Worm (Caenorhabditis elegans) whole organism, L4 larva: ENCODE data around the gene grd-6.
A peak's percentile ranks its signal among the peaks of the same experiment; 100 is the strongest.

Source experiments
- D1046.2 ChIP-seq: fragments of 200-800 bp; sonication (Bioruptor generic); IDR thresholded peaks from 2 replicates; pipeline ENCODE4 v1.3.6; 2022; ENCODE audit warnings: missing genetic modification characterization, missing compliant biosample characterization
- F10B5.3 ChIP-seq: sonication (generic microtip); optimal IDR thresholded peaks from 2 replicates; lab custom pipeline; 2016; ENCODE audit warnings: mild to moderate bottlenecking, missing genetic modification characterization, missing compliant biosample characterization
- F37D6.2 ChIP-seq: sonication (generic microtip); optimal IDR thresholded peaks from 2 replicates; lab custom pipeline; 2016; ENCODE audit warnings: mild to moderate bottlenecking, missing genetic modification characterization, missing compliant biosample characterization
- Y48G9A.11 ChIP-seq: fragments of 200-800 bp; sonication (Bioruptor generic); IDR thresholded peaks from 2 replicates; pipeline ENCODE4 v1.3.6; 2022; ENCODE audit warnings: missing genetic modification reagents, missing genetic modification characterization, missing compliant biosample characterization
- aha-1 ChIP-seq: fragments of 150-350 bp; peaks from one replicate; lab custom pipeline; 2014; ENCODE audit warnings: missing biosample characterization, missing genetic modification characterization
- ceh-28 ChIP-seq: fragments of 150-350 bp; optimal IDR thresholded peaks from 2 replicates; lab custom pipeline; 2014; ENCODE audit warnings: missing biosample characterization, missing genetic modification reagents, missing genetic modification characterization
- ceh-44 ChIP-seq: fragments of 200-800 bp; sonication (Bioruptor generic); IDR thresholded peaks from 2 replicates; pipeline ENCODE4 v1.3.6; 2022; ENCODE audit warnings: missing genetic modification reagents, missing genetic modification characterization, missing compliant biosample characterization
- ceh-62 ChIP-seq: sonication (generic microtip); optimal IDR thresholded peaks from 2 replicates; lab custom pipeline; 2017; ENCODE audit warnings: missing biosample characterization, missing genetic modification characterization
- ces-1 ChIP-seq: fragments of 150-350 bp; sonication (generic microtip); optimal IDR thresholded peaks from 4 replicates; lab custom pipeline; 2014; ENCODE audit warnings: missing biosample characterization, missing genetic modification reagents, missing genetic modification characterization
- ctbp-1 ChIP-seq: fragments of 200-800 bp; sonication (Bioruptor generic); IDR thresholded peaks from 2 replicates; pipeline ENCODE4 v1.3.6; 2022; ENCODE audit warnings: missing genetic modification reagents, missing genetic modification characterization, missing compliant biosample characterization
- daf-19 ChIP-seq: fragments of 200-800 bp; sonication (Bioruptor generic); conservative IDR thresholded peaks from 2 replicates; pipeline ENCODE4 v1.3.6; 2022; ENCODE audit warnings: missing genetic modification characterization, missing compliant biosample characterization
- dmd-8 ChIP-seq: fragments of 200-800 bp; sonication (Bioruptor generic); IDR thresholded peaks from 2 replicates; pipeline ENCODE4 v1.3.6; 2022; ENCODE audit warnings: missing genetic modification characterization, missing compliant biosample characterization
- dve-1 ChIP-seq: sonication (generic microtip); optimal IDR thresholded peaks from 2 replicates; lab custom pipeline; 2017; ENCODE audit warnings: antibody characterized with exemption, mild to moderate bottlenecking, missing genetic modification characterization, missing compliant biosample characterization; ENCODE audit not compliant: insufficient read depth
- egl-27 ChIP-seq: sonication (generic microtip); optimal IDR thresholded peaks from 3 replicates; lab custom pipeline; 2017; ENCODE audit warnings: missing biosample characterization, missing genetic modification reagents, missing genetic modification characterization
- gei-8 ChIP-seq: fragments of 200-800 bp; sonication (Bioruptor generic); optimal IDR thresholded peaks from 2 replicates; lab custom pipeline; 2018; ENCODE audit warnings: mild to moderate bottlenecking, missing genetic modification characterization, missing compliant biosample characterization
- hlh-11 ChIP-seq: fragments of 200-800 bp; sonication (Bioruptor generic); optimal IDR thresholded peaks from 2 replicates; lab custom pipeline; 2018; ENCODE audit warnings: mild to moderate bottlenecking, missing genetic modification characterization, missing compliant biosample characterization
- hmg-1.1 ChIP-seq: fragments of 200-800 bp; sonication (Bioruptor generic); IDR thresholded peaks from 2 replicates; pipeline ENCODE4 v1.3.6; 2022; ENCODE audit warnings: missing genetic modification reagents, missing genetic modification characterization, missing compliant biosample characterization
- lim-7 ChIP-seq: fragments of 200-800 bp; sonication (Bioruptor generic); IDR thresholded peaks from 2 replicates; pipeline ENCODE4 v1.3.6; 2022; ENCODE audit warnings: missing genetic modification characterization, missing compliant biosample characterization
- lin-15B ChIP-seq: fragments of 150-350 bp; sonication (generic microtip); optimal IDR thresholded peaks from 3 replicates; lab custom pipeline; 2014; ENCODE audit warnings: missing biosample characterization, missing genetic modification characterization
- lin-29 ChIP-seq: fragments of 200-800 bp; sonication (Bioruptor generic); IDR thresholded peaks from 2 replicates; pipeline ENCODE4 v1.3.6; 2022; ENCODE audit warnings: missing genetic modification reagents, missing genetic modification characterization, missing compliant biosample characterization
- lin-38 ChIP-seq: fragments of 200-800 bp; sonication (Bioruptor generic); IDR thresholded peaks from 2 replicates; pipeline ENCODE4 v1.3.6; 2022; ENCODE audit warnings: missing genetic modification reagents, missing genetic modification characterization, missing compliant biosample characterization
- lin-39 ChIP-seq: fragments of 150-350 bp; optimal IDR thresholded peaks from 2 replicates; lab custom pipeline; 2014; ENCODE audit warnings: missing biosample characterization, missing genetic modification reagents, missing genetic modification characterization
- mdt-29 ChIP-seq: fragments of 200-800 bp; sonication (Bioruptor generic); IDR thresholded peaks from 2 replicates; pipeline ENCODE4 v1.3.6; 2022; ENCODE audit warnings: missing genetic modification reagents, missing genetic modification characterization, missing compliant biosample characterization
- mxl-3 ChIP-seq: fragments of 200-800 bp; sonication (Bioruptor generic); optimal IDR thresholded peaks from 2 replicates; lab custom pipeline; 2018; ENCODE audit warnings: mild to moderate bottlenecking, missing genetic modification characterization, missing compliant biosample characterization
- nhr-102 ChIP-seq: sonication (generic microtip); optimal IDR thresholded peaks from 2 replicates; lab custom pipeline; 2016; ENCODE audit warnings: mild to moderate bottlenecking, missing genetic modification characterization, moderate library complexity, missing compliant biosample characterization
- nhr-237 ChIP-seq: sonication (generic microtip); optimal IDR thresholded peaks from 2 replicates; lab custom pipeline; 2017; ENCODE audit warnings: missing biosample characterization, missing genetic modification characterization
- nhr-41 ChIP-seq: fragments of 200-800 bp; sonication (Bioruptor generic); IDR thresholded peaks from 2 replicates; pipeline ENCODE4 v1.3.6; 2022; ENCODE audit warnings: missing genetic modification reagents, missing genetic modification characterization, missing compliant biosample characterization
- nhr-48 ChIP-seq: sonication (generic microtip); optimal IDR thresholded peaks from 2 replicates; lab custom pipeline; 2016; ENCODE audit warnings: mild to moderate bottlenecking, missing genetic modification characterization, missing compliant biosample characterization
- nhr-76 ChIP-seq: fragments of 150-350 bp; optimal IDR thresholded peaks from 2 replicates; lab custom pipeline; 2014; ENCODE audit warnings: missing biosample characterization, missing genetic modification characterization
- pqm-1 ChIP-seq: sonication (generic microtip); optimal IDR thresholded peaks from 2 replicates; lab custom pipeline; 2017; ENCODE audit warnings: missing biosample characterization, missing genetic modification characterization
- saeg-2 ChIP-seq: fragments of 200-800 bp; sonication (Bioruptor generic); IDR thresholded peaks from 2 replicates; pipeline ENCODE4 v1.3.6; 2022; ENCODE audit warnings: missing genetic modification reagents, missing genetic modification characterization, missing compliant biosample characterization
- sdz-12 ChIP-seq: fragments of 200-800 bp; sonication (Bioruptor generic); optimal IDR thresholded peaks from 2 replicates; lab custom pipeline; 2018; ENCODE audit warnings: mild to moderate bottlenecking, missing genetic modification characterization, missing compliant biosample characterization
- set-16 ChIP-seq: fragments of 200-800 bp; sonication (Bioruptor generic); IDR thresholded peaks from 2 replicates; pipeline ENCODE4 v1.3.6; 2022; ENCODE audit warnings: missing genetic modification reagents, missing genetic modification characterization, missing compliant biosample characterization
- snpc-4 ChIP-seq: fragments of 150-350 bp; optimal IDR thresholded peaks from 2 replicates; lab custom pipeline; 2014; ENCODE audit warnings: missing biosample characterization, missing genetic modification characterization
- spr-3 ChIP-seq: fragments of 200-800 bp; sonication (Bioruptor generic); optimal IDR thresholded peaks from 2 replicates; lab custom pipeline; 2018; ENCODE audit warnings: mild to moderate bottlenecking, missing genetic modification characterization, missing compliant biosample characterization
- tag-97 ChIP-seq: fragments of 200-800 bp; sonication (Bioruptor generic); IDR thresholded peaks from 2 replicates; pipeline ENCODE4 v1.3.6; 2022; ENCODE audit warnings: missing genetic modification characterization, missing compliant biosample characterization
- tra-1 ChIP-seq: fragments of 200-800 bp; sonication (Bioruptor generic); IDR thresholded peaks from 2 replicates; pipeline ENCODE4 v1.3.6; 2022; ENCODE audit warnings: missing genetic modification reagents, missing genetic modification characterization, missing compliant biosample characterization
- unc-39 ChIP-seq: sonication (generic microtip); optimal IDR thresholded peaks from 2 replicates; lab custom pipeline; 2017; ENCODE audit warnings: missing biosample characterization, missing genetic modification characterization
- unc-62 ChIP-seq, 3 experiments: fragments of 150-350 bp in 1 of 3; sonication (generic microtip); optimal IDR thresholded peaks in 2 of 3; peaks in 1 of 3; 1 replicate in 1 of 3; 2 replicates in 2 of 3; lab custom pipeline; 2014 to 2017; ENCODE audit warnings: missing biosample characterization in 3 of 3, missing genetic modification characterization in 3 of 3, missing genetic modification reagents in 3 of 3, missing genotype in 1 of 3
- zfp-3 ChIP-seq: fragments of 200-800 bp; sonication (Bioruptor generic); conservative IDR thresholded peaks from 2 replicates; pipeline ENCODE4 v1.3.6; 2022; ENCODE audit warnings: missing genetic modification reagents, missing genetic modification characterization, missing compliant biosample characterization
- ztf-7 ChIP-seq: fragments of 150-350 bp; optimal IDR thresholded peaks from 2 replicates; lab custom pipeline; 2014; ENCODE audit warnings: missing biosample characterization, missing genetic modification characterization

grd-6 gene

DNA sequence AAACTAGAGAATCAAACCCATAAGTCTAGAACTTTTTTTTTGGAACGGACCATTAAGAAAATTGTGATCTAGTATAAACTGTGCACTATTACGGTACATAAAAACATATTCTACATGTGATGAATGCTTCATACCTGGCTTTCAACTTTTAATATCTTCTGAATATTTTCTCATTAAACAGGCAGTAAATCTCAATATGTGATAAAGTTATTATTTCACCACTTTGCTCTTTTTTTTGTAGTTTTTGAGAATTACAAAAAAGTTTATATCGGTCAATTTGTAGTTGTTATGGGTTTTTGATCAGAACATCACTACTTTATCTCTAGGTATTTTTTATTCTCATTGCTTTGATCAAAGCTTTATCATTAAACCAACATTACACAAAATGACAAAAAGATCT lies 2.7 kb downstream of the grd-6 start:
- no peak for TF ChIP-seq egl-27 (tag; lab: Kevin White, UChicago)
- peak; percentile 95 for TF ChIP-seq aha-1

DNA sequence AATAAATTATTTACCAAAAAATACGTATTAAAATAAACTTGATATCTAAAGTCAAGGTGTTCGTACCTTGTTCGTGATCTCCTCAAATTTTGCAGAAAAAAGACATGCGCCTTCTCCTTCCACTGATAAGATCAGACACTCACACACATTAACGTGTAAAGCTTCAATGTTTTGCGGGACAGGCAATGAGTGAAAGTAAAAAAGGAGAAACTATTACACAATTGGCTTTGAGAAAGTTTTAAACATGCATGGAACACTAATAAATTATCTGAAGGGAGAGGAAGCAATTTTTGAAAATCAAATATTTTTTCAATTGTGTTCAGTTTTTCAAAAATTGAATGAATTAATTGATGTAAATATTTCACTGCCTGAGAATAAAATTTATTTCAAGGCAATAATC lies 3.3 kb downstream of the grd-6 start:
- TF ChIP-seq nhr-48 (tag; lab: Kevin White, UChicago) (peak; percentile 33), Y48G9A.11 (GFP tag; lab: Robert Waterston, UW) (no peak)

DNA sequence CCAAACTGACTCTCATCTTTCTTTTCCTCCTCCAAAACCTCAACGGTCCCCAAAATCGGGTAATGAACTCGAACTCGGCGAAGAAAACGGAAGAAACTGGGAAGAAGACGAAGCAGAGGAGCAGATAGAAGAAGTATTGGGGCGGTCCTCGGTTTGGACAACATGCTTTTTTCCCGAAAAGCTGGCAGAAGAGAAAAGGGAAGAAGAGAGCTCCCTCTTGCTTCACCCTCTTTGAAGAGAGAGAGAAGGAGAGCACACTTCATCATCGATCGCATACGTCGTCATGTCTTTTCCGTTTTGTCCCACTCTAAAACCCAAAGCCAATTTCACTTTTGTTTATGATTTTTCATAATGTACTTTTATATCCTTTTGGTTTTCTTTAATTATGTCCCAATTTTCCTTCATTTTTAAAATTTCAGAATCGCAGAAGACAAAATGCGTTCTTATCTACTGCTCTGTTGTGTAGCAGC lies 4.0 kb downstream of the grd-6 start, which contains the start of gene F07C3.2:
Gene F07C3.2, plus strand, starts transcription at position 420 of the 470 bp plus-strand sequence.
- TF ChIP-seq hmg-1.1 (peak; percentile 39; the same call in 1 of the 2 replicates), ctbp-1 (GFP tag; lab: Robert Waterston, UW) (0 out of 2 replicates have a peak, but pooled peaks have one; percentile 34), ceh-44 (GFP tag; lab: Robert Waterston, UW) (no peak), tra-1 (GFP tag; lab: Robert Waterston, UW) (0 out of 2 replicates have a peak, but pooled peaks have one; percentile 15), unc-62 (GFP tag; optimal IDR thresholded peaks at IDR 0.05 in 1 of 2; lab: Kevin White, UChicago) (peak in 1 of 2 experiments; percentile 1), unc-62 (tag; optimal IDR thresholded peaks at IDR 0.05; lab: Kevin White, UChicago) (no peak)

DNA sequence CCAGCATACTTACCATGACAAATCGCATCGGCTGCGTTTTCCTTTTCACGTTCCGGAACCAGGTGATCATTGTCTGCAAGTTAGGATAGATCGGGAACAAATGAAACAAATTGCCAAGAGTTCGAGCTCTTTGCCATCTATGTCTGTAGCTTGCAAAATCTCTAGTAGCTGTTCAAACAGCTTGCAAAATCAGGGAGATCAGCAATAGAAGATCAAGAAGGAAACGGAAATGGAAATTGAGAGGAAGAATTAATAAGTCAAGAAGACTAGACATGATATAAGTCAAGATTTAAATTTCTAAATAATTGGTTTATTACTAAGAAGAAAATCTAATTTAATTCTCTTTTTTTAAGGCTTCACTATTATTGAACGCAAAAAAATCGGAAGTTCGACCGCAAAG lies 10.6 kb downstream of the grd-6 start, which contains the start of gene F07C3.3:
Gene F07C3.3, minus strand, starts transcription at position 101 of the 400 bp plus-strand sequence.
- TF ChIP-seq lim-7 (GFP tag; lab: Robert Waterston, UW) (no peak), ceh-28 (tag; lab: Kevin White, UChicago) (no peak), nhr-102 (no peak), lin-15B (tag; lab: Kevin White, UChicago) (no peak), mdt-29 (GFP tag; lab: Robert Waterston, UW) (no peak), F37D6.2 (tag; lab: Kevin White, UChicago) (no peak)

DNA sequence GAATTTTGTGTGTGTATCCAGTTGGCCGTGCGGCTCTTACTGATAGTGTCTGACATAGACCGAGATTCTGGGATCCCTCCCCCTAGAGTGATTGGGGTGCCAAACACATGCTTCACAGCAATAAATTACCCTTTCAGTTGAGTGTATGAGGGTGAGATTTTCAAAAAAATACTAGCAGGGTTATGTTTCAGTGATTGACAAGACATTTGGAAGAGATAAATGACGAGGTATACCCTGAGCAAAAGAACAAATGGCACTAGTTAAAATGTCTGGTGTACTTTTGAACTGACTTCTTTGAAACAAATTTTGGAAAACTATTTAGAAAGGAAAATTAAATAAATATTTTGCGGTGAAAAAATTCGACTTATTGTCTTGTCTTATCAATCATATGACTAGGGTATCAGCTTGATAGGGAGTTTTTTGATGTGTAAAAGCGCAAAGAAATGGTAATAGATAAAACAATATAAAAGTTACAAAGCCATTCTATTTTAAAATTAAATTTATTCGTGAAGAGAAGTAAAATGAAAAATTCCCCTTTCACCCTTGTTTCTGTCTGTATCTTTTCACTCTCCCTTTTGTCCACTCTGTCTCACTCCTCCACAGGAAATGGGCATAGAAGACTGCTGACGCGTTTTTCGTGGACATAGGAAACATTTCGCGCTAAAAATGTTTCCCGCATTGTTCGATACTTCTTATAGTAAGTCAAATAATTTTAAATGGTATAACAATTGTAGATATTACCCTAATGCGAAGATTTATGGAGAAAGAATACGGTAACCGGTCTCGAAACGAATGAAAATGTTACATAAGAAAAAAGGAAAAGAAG lies 21.7 kb downstream of the grd-6 start, which contains the start of gene glo-4:
Gene glo-4, minus strand, starts transcription at position 51 of the 826 bp plus-strand sequence.
- TF ChIP-seq ztf-7 (tag; lab: Kevin White, UChicago) (no peak), Y48G9A.11 (GFP tag; lab: Robert Waterston, UW) (no peak), lin-15B (tag; lab: Kevin White, UChicago) (no peak), nhr-237 (tag; lab: Kevin White, UChicago) (no peak), zfp-3 (no peak), unc-39 (tag; lab: Kevin White, UChicago) (no peak), dve-1 (tag; lab: Kevin White, UChicago) (peak; percentile 76), nhr-76 (tag; lab: Kevin White, UChicago) (no peak), spr-3 (GFP tag; lab: Kevin White, UChicago) (no peak), lin-39 (no peak), tag-97 (GFP tag; lab: Robert Waterston, UW) (no peak), gei-8 (GFP tag; lab: Kevin White, UChicago) (no peak), mxl-3 (GFP tag; lab: Kevin White, UChicago) (no peak), set-16 (GFP tag; lab: Robert Waterston, UW) (no peak), pqm-1 (peak; percentile 66), dmd-8 (no peak), ceh-62 (tag; lab: Kevin White, UChicago) (no peak), lin-29 (GFP tag; lab: Robert Waterston, UW) (no peak), hlh-11 (peak; percentile 78), snpc-4 (tag; lab: Kevin White, UChicago) (no peak), mdt-29 (GFP tag; lab: Robert Waterston, UW) (no peak), ctbp-1 (GFP tag; lab: Robert Waterston, UW) (0 out of 2 replicates have a peak, but pooled peaks have one; percentile 50), F10B5.3 (tag; lab: Kevin White, UChicago) (no peak), ces-1 (no peak), D1046.2 (GFP tag; lab: Robert Waterston, UW) (no peak), aha-1 (peak; percentile 69), saeg-2 (GFP tag; lab: Robert Waterston, UW) (no peak), daf-19 (GFP tag; lab: Robert Waterston, UW) (no peak), lin-38 (GFP tag; lab: Robert Waterston, UW) (no peak), nhr-48 (tag; lab: Kevin White, UChicago) (peak; percentile 52), nhr-41 (GFP tag; lab: Robert Waterston, UW) (no peak), sdz-12 (no peak)
